Fruit fly (Drosophila melanogaster): Measurements from ENCODE around the gene Ttc26.

- no peak for TF ChIP-seq Myc (optimal IDR thresholded peaks at IDR 0.05)
- TF ChIP-seq psq (GFP tag; optimal IDR thresholded peaks at IDR 0.05) = no peak
- TF ChIP-seq sv (GFP tag; optimal IDR thresholded peaks at IDR 0.05) = no peak
- TF ChIP-seq h (GFP tag; optimal IDR thresholded peaks at IDR 0.05) = no peak
- TF ChIP-seq CrebA (GFP tag; optimal IDR thresholded peaks at IDR 0.05; ENCODE audit: borderline replicate concordance) = no peak
- TF ChIP-seq dmrt93B (GFP tag; optimal IDR thresholded peaks at IDR 0.05) = no peak
These were observed 29.9 kb upstream of the Ttc26 start, which contains the start of gene CG4520 for dm6 chr3R:15744354-15744753.

Measured in whole organism, wandering third instar larva.